Fruit fly (Drosophila melanogaster): Measurements from ENCODE around the gene Klp98A.

Klp98A gene

DNA sequence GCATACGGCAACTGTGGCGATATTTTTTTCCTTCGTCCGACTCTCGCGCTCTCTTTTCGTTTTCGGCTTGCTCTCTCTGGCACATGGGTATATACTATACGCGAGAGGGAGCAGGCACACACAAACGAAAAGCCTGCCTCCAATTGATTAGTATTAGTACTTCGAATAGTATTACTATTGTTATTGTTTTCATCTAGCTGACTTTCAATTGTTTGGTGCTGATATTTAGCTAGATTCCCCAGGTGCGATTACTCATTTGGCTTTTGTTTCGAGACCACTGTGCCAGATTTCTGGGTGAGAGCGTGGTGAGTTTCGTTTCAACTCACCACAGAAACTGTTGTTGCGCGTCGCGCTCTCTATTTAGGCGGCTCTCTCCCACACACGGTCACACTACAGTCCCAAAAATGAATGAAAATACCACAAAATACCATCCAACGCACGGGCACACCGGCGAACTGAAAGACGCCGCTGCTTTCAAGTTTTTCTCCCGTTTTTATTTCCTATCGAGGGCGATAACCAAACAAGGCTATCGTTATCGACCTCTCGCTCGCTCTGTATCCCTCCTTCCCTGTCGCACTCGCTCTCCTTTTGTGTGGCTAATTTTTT is 22.4 kb upstream of the Klp98A start (continued):
- TF ChIP-seq hkb (optimal IDR thresholded peaks at IDR 0.05), result no peak
- no peak for TF ChIP-seq hkb (GFP tag; IDR thresholded peaks at IDR 0.05)
- peak; percentile 93 for TF ChIP-seq Ets65A (GFP tag)
- peak; percentile 61 for TF ChIP-seq cwo (GFP tag; optimal IDR thresholded peaks at IDR 0.05)
- no peak for TF ChIP-seq C15 (GFP tag; IDR thresholded peaks at IDR 0.05)
- TF ChIP-seq zen (tag; optimal IDR thresholded peaks at IDR 0.05), result no peak
- TF ChIP-seq CG16779 (GFP tag; IDR thresholded peaks at IDR 0.05), result no peak
- TF ChIP-seq CG6791 (GFP tag; IDR thresholded peaks at IDR 0.05; ENCODE audit: partially characterized antibody), result no peak
- TF ChIP-seq Kr (GFP tag; optimal IDR thresholded peaks at IDR 0.05), result no peak
- peak; percentile 23 for TF ChIP-seq CG1792 (GFP tag; optimal IDR thresholded peaks at IDR 0.05)
- peak; percentile 94 for TF ChIP-seq stwl (tag; optimal IDR thresholded peaks at IDR 0.05)
- no peak for TF ChIP-seq ara (GFP tag; IDR thresholded peaks at IDR 0.05)
- TF ChIP-seq pros (GFP tag; optimal IDR thresholded peaks at IDR 0.05), result no peak
- peak; percentile 64 for TF ChIP-seq caup (GFP tag; optimal IDR thresholded peaks at IDR 0.05; ENCODE audit: severe bottlenecking)
- TF ChIP-seq exex (tag; optimal IDR thresholded peaks at IDR 0.05), result peak; percentile 71
- peak; percentile 48 for TF ChIP-seq CG7786 (GFP tag; optimal IDR thresholded peaks at IDR 0.05)
- TF ChIP-seq tll (GFP tag; optimal IDR thresholded peaks at IDR 0.05), result no peak
- TF ChIP-seq CG8089 (GFP tag; optimal IDR thresholded peaks at IDR 0.05), result peak; percentile 24
- TF ChIP-seq CG12659 (GFP tag; optimal IDR thresholded peaks at IDR 0.05), result peak; percentile 79
- TF ChIP-seq sd (tag; optimal IDR thresholded peaks at IDR 0.05), result peak; percentile 30
- TF ChIP-seq Mes4 (GFP tag; optimal IDR thresholded peaks at IDR 0.05), result peak; percentile 34
- no peak for TF ChIP-seq CG14441 (GFP tag; IDR thresholded peaks at IDR 0.05)
- TF ChIP-seq sqz (GFP tag; optimal IDR thresholded peaks at IDR 0.05), result peak; percentile 60
- TF ChIP-seq B-H1 (GFP tag; IDR thresholded peaks at IDR 0.05), result no peak
- peak; percentile 22 for TF ChIP-seq ac (GFP tag; optimal IDR thresholded peaks at IDR 0.05)
- TF ChIP-seq Atf-2 (GFP tag; optimal IDR thresholded peaks at IDR 0.05), result peak; percentile 54
- TF ChIP-seq CG4820 (GFP tag; optimal IDR thresholded peaks at IDR 0.05), result no peak
- no peak for TF ChIP-seq Lpt (GFP tag; optimal IDR thresholded peaks at IDR 0.05)
- no peak for TF ChIP-seq gsb (GFP tag; IDR thresholded peaks at IDR 0.05)
- TF ChIP-seq hth (optimal IDR thresholded peaks at IDR 0.05), result no peak
- peak; percentile 20 for TF ChIP-seq CG13894 (tag; optimal IDR thresholded peaks at IDR 0.05)
- TF ChIP-seq Med (GFP tag), result peak; percentile 95
- peak; percentile 25 for TF ChIP-seq Jarid2 (GFP tag; optimal IDR thresholded peaks at IDR 0.05)
- TF ChIP-seq CG17568 (GFP tag; optimal IDR thresholded peaks at IDR 0.05), result no peak
- no peak for TF ChIP-seq hbn (GFP tag; IDR thresholded peaks at IDR 0.05; ENCODE audit: partially characterized antibody)
- TF ChIP-seq CG18764 (GFP tag; optimal IDR thresholded peaks at IDR 0.05), result no peak
- TF ChIP-seq Xrp1 (GFP tag; IDR thresholded peaks at IDR 0.05), result no peak
- peak; percentile 98 for TF ChIP-seq CG9797 (GFP tag; optimal IDR thresholded peaks at IDR 0.05)
- TF ChIP-seq Antp (GFP tag; optimal IDR thresholded peaks at IDR 0.05), result peak; percentile 43
- TF ChIP-seq tup (GFP tag; optimal IDR thresholded peaks at IDR 0.05), result no peak
- TF ChIP-seq Tbp (GFP tag; optimal IDR thresholded peaks at IDR 0.05), result no peak
- no peak for TF ChIP-seq amos (GFP tag; IDR thresholded peaks at IDR 0.05; ENCODE audit: partially characterized antibody)
- peak; percentile 30 for TF ChIP-seq pfk (GFP tag; optimal IDR thresholded peaks at IDR 0.05)
- TF ChIP-seq CG15514 (GFP tag; optimal IDR thresholded peaks at IDR 0.05), result peak; percentile 77
- peak; percentile 8 for TF ChIP-seq btn (GFP tag; optimal IDR thresholded peaks at IDR 0.05)
- TF ChIP-seq mam (GFP tag; optimal IDR thresholded peaks at IDR 0.05), result peak; percentile 39
- TF ChIP-seq kay (GFP tag; optimal IDR thresholded peaks at IDR 0.05), result peak; percentile 52
- no peak for TF ChIP-seq CG13287 (GFP tag; IDR thresholded peaks at IDR 0.05; ENCODE audit: partially characterized antibody)
- no peak for TF ChIP-seq CG9215 (GFP tag; IDR thresholded peaks at IDR 0.05)
- no peak for TF ChIP-seq lov (optimal IDR thresholded peaks at IDR 0.05)
- no peak for TF ChIP-seq lov (GFP tag; IDR thresholded peaks at IDR 0.05)
